Worm (Caenorhabditis elegans) whole organism, young adult: ENCODE measurements around the gene T19B10.2.
A peak's percentile ranks its signal among the peaks of the same experiment; 100 is the strongest.

Experiments used
- B0261.1 ChIP-seq: sonication (generic microtip); optimal IDR thresholded peaks from 2 replicates; lab custom pipeline; 2016; ENCODE audit warnings: mild to moderate bottlenecking, missing genetic modification characterization, moderate library complexity, missing compliant biosample characterization
- B0336.3 ChIP-seq: fragments of 200-800 bp; sonication (Bioruptor generic); IDR thresholded peaks from 2 replicates; pipeline ENCODE4 v1.3.6; 2022; ENCODE audit warnings: missing genetic modification characterization, missing compliant biosample characterization
- D2030.7 ChIP-seq: fragments of 200-800 bp; sonication (Bioruptor generic); IDR thresholded peaks from 2 replicates; pipeline ENCODE4 v1.3.6; 2022; ENCODE audit warnings: missing genetic modification reagents, missing genetic modification characterization, missing compliant biosample characterization
- F33H1.4 ChIP-seq: fragments of 200-800 bp; sonication (Bioruptor generic); IDR thresholded peaks from 2 replicates; pipeline ENCODE4 v1.3.6; 2022; ENCODE audit warnings: missing genetic modification reagents, missing genetic modification characterization, missing compliant biosample characterization
- F39B2.1 ChIP-seq: fragments of 200-800 bp; sonication (Bioruptor generic); IDR thresholded peaks from 2 replicates; pipeline ENCODE4 v1.3.6; 2022; ENCODE audit warnings: missing genetic modification reagents, missing genetic modification characterization, missing compliant biosample characterization
- F49E8.2 ChIP-seq: sonication (generic microtip); optimal IDR thresholded peaks from 3 replicates; lab custom pipeline; 2017; ENCODE audit warnings: missing genetic modification characterization, mild to moderate bottlenecking, missing compliant biosample characterization, antibody characterized with exemption, moderate library complexity; ENCODE audit not compliant: insufficient read depth
- Y53F4B.3 ChIP-seq: fragments of 200-800 bp; sonication (Bioruptor generic); IDR thresholded peaks from 2 replicates; pipeline ENCODE4 v1.3.6; 2022; ENCODE audit warnings: missing genetic modification reagents, missing genetic modification characterization, missing compliant biosample characterization
- Y53G8AR.9 ChIP-seq: fragments of 200-800 bp; sonication (Bioruptor generic); conservative IDR thresholded peaks from 2 replicates; pipeline ENCODE4 v1.3.6; 2022; ENCODE audit warnings: missing genetic modification reagents, missing genetic modification characterization, missing compliant biosample characterization
- Y95B8A.8 ChIP-seq: fragments of 200-800 bp; sonication (Bioruptor generic); IDR thresholded peaks from 2 replicates; pipeline ENCODE4 v1.3.6; 2022; ENCODE audit warnings: missing genetic modification reagents, missing genetic modification characterization, missing compliant biosample characterization
- attf-6 ChIP-seq: fragments of 200-800 bp; sonication (Bioruptor generic); IDR thresholded peaks from 2 replicates; pipeline ENCODE4 v1.3.6; 2022; ENCODE audit warnings: missing genetic modification reagents, missing genetic modification characterization, missing compliant biosample characterization
- ceh-100 ChIP-seq: fragments of 200-800 bp; sonication (Bioruptor generic); IDR thresholded peaks from 2 replicates; pipeline ENCODE4 v1.3.6; 2022; ENCODE audit warnings: missing genetic modification reagents, missing genetic modification characterization, missing compliant biosample characterization
- die-1 ChIP-seq: sonication (generic microtip); optimal IDR thresholded peaks from 2 replicates; lab custom pipeline; 2016; ENCODE audit warnings: missing genotype, mild to moderate bottlenecking, missing genetic modification characterization, missing compliant biosample characterization
- dox-1 ChIP-seq: fragments of 200-800 bp; sonication (Bioruptor generic); IDR thresholded peaks from 2 replicates; pipeline ENCODE4 v1.3.6; 2022; ENCODE audit warnings: missing genetic modification reagents, missing genetic modification characterization, missing compliant biosample characterization
- egl-44 ChIP-seq: fragments of 200-800 bp; sonication (Bioruptor generic); IDR thresholded peaks from 2 replicates; pipeline ENCODE4 v1.3.6; 2022; ENCODE audit warnings: missing genetic modification reagents, missing genetic modification characterization, missing compliant biosample characterization
- egrh-3 ChIP-seq: fragments of 200-800 bp; sonication (Bioruptor generic); IDR thresholded peaks from 2 replicates; pipeline ENCODE4 v1.3.6; 2022; ENCODE audit warnings: missing genetic modification reagents, missing genetic modification characterization, missing compliant biosample characterization
- ekl-4 ChIP-seq: fragments of 200-800 bp; sonication (Bioruptor generic); IDR thresholded peaks from 2 replicates; pipeline ENCODE4 v1.3.6; 2022; ENCODE audit warnings: missing genetic modification reagents, missing genetic modification characterization, missing compliant biosample characterization
- him-1 ChIP-seq: sonication (generic microtip); optimal IDR thresholded peaks from 2 replicates; lab custom pipeline; 2016; ENCODE audit warnings: missing genotype, missing genetic modification reagents, missing genetic modification characterization, missing compliant biosample characterization
- hmg-1.2 ChIP-seq: fragments of 200-800 bp; sonication (Bioruptor generic); IDR thresholded peaks from 2 replicates; pipeline ENCODE4 v1.3.6; 2022; ENCODE audit warnings: missing genetic modification reagents, missing genetic modification characterization, missing compliant biosample characterization
- hrde-1 ChIP-seq: sonication (generic microtip); optimal IDR thresholded peaks from 2 replicates; lab custom pipeline; 2016; ENCODE audit warnings: missing genetic modification characterization, mild to moderate bottlenecking, missing compliant biosample characterization, moderate library complexity, missing genotype, missing genetic modification reagents, borderline replicate concordance
- hsf-1 ChIP-seq: fragments of 200-800 bp; sonication (Bioruptor generic); IDR thresholded peaks from 2 replicates; pipeline ENCODE4 v1.3.6; 2022; ENCODE audit warnings: missing genetic modification reagents, missing genetic modification characterization, missing compliant biosample characterization
- lin-26 ChIP-seq: fragments of 200-800 bp; sonication (Bioruptor generic); IDR thresholded peaks from 2 replicates; pipeline ENCODE4 v1.3.6; 2022; ENCODE audit warnings: missing genetic modification reagents, missing genetic modification characterization, missing compliant biosample characterization
- lin-54 ChIP-seq: fragments of 200-800 bp; sonication (Bioruptor generic); optimal IDR thresholded peaks from 2 replicates; lab custom pipeline; 2018; ENCODE audit warnings: mild to moderate bottlenecking, missing genetic modification characterization, missing compliant biosample characterization
- lsl-1 ChIP-seq: fragments of 200-800 bp; sonication (Bioruptor generic); optimal IDR thresholded peaks from 2 replicates; lab custom pipeline; 2018; ENCODE audit warnings: mild to moderate bottlenecking, missing genetic modification characterization, moderate library complexity, missing compliant biosample characterization
- madf-6 ChIP-seq: fragments of 200-800 bp; sonication (Bioruptor generic); IDR thresholded peaks from 2 replicates; pipeline ENCODE4 v1.3.6; 2022; ENCODE audit warnings: missing genetic modification reagents, missing genetic modification characterization, missing compliant biosample characterization
- madf-8 ChIP-seq: fragments of 200-800 bp; sonication (Bioruptor generic); conservative IDR thresholded peaks from 2 replicates; pipeline ENCODE4 v1.3.6; 2022; ENCODE audit warnings: missing genetic modification reagents, missing genetic modification characterization, missing compliant biosample characterization
- mcd-1 ChIP-seq: fragments of 200-800 bp; sonication (Bioruptor generic); IDR thresholded peaks from 2 replicates; pipeline ENCODE4 v1.3.6; 2022; ENCODE audit warnings: missing genetic modification reagents, missing genetic modification characterization, missing compliant biosample characterization
- mes-4 ChIP-seq: sonication (generic microtip); optimal IDR thresholded peaks from 2 replicates; lab custom pipeline; 2016; ENCODE audit warnings: missing genotype, missing genetic modification characterization, missing compliant biosample characterization
- nfya-2 ChIP-seq: fragments of 200-800 bp; sonication (Bioruptor generic); IDR thresholded peaks from 2 replicates; pipeline ENCODE4 v1.3.6; 2022; ENCODE audit warnings: missing genetic modification reagents, missing genetic modification characterization, missing compliant biosample characterization
- pbrm-1 ChIP-seq: fragments of 200-800 bp; sonication (Bioruptor generic); IDR thresholded peaks from 2 replicates; pipeline ENCODE4 v1.3.6; 2022; ENCODE audit warnings: missing genetic modification reagents, missing genetic modification characterization, missing compliant biosample characterization
- rcor-1 ChIP-seq: fragments of 200-800 bp; sonication (Bioruptor generic); IDR thresholded peaks from 2 replicates; pipeline ENCODE4 v1.3.6; 2022; ENCODE audit warnings: missing genetic modification reagents, missing genetic modification characterization, missing compliant biosample characterization
- repo-1 ChIP-seq: sonication (generic microtip); optimal IDR thresholded peaks from 2 replicates; lab custom pipeline; 2017; ENCODE audit warnings: mild to moderate bottlenecking, missing genetic modification characterization, missing compliant biosample characterization
- snpc-1.1 ChIP-seq: sonication (generic microtip); optimal IDR thresholded peaks from 2 replicates; lab custom pipeline; 2017; ENCODE audit warnings: missing genetic modification characterization, mild to moderate bottlenecking, missing compliant biosample characterization, antibody characterized with exemption, moderate library complexity, missing genotype, missing genetic modification reagents; ENCODE audit not compliant: insufficient read depth
- snpc-1.3 ChIP-seq: sonication (generic microtip); optimal IDR thresholded peaks from 2 replicates; lab custom pipeline; 2017; ENCODE audit warnings: missing genetic modification characterization, mild to moderate bottlenecking, missing compliant biosample characterization, antibody characterized with exemption, moderate library complexity, missing genotype, missing genetic modification reagents; ENCODE audit not compliant: insufficient read depth
- snpc-3.4 ChIP-seq: sonication (generic microtip); optimal IDR thresholded peaks from 2 replicates; lab custom pipeline; 2017; ENCODE audit warnings: missing genetic modification characterization, mild to moderate bottlenecking, missing compliant biosample characterization, antibody characterized with exemption, moderate library complexity, missing genotype, missing genetic modification reagents
- snpc-4 ChIP-seq, 5 experiments: fragments of 150-350 bp in 1 of 5; sonication (generic microtip) in 4 of 5; optimal IDR thresholded peaks; 2 replicates each; lab custom pipeline; 2014 to 2018; ENCODE audit warnings: missing genetic modification characterization in 5 of 5, missing biosample characterization in 3 of 5, antibody characterized with exemption in 2 of 5, mild to moderate bottlenecking in 2 of 5, missing compliant biosample characterization in 2 of 5, missing genotype in 2 of 5, moderate library complexity in 2 of 5, missing genetic modification reagents in 1 of 5
- tbp1 ChIP-seq: fragments of 200-800 bp; sonication (Bioruptor generic); optimal IDR thresholded peaks from 2 replicates; lab custom pipeline; 2018; ENCODE audit warnings: mild to moderate bottlenecking, missing genetic modification characterization, missing compliant biosample characterization
- tlf-1 ChIP-seq: fragments of 200-800 bp; sonication (Bioruptor generic); optimal IDR thresholded peaks from 2 replicates; lab custom pipeline; 2018; ENCODE audit warnings: mild to moderate bottlenecking, missing genetic modification characterization, missing compliant biosample characterization
- unc-130 ChIP-seq: sonication (generic microtip); optimal IDR thresholded peaks from 2 replicates; lab custom pipeline; 2016; ENCODE audit warnings: missing genetic modification reagents, missing genetic modification characterization, missing compliant biosample characterization
- xnd-1 ChIP-seq: sonication (generic microtip); optimal IDR thresholded peaks from 2 replicates; lab custom pipeline; 2016; ENCODE audit warnings: missing genotype, missing genetic modification reagents, missing genetic modification characterization, missing compliant biosample characterization
- ztf-18 ChIP-seq: sonication (generic microtip); optimal IDR thresholded peaks from 2 replicates; lab custom pipeline; 2016; ENCODE audit warnings: missing genotype, mild to moderate bottlenecking, missing genetic modification characterization, missing compliant biosample characterization

Gene T19B10.2

ce11 chrV:11174663-11175062, 46.4 kb upstream of the T19B10.2 start (continued):
- TF ChIP-seq pbrm-1 (GFP tag; lab: Robert Waterston, UW) (peak; percentile 51; the same call in 1 of the 2 replicates), nfya-2 (GFP tag; lab: Robert Waterston, UW) (no peak)

- TF ChIP-seq rcor-1 (GFP tag; lab: Robert Waterston, UW): peak; percentile 91
- peak; percentile 92 for TF ChIP-seq dox-1
- peak; percentile 22 for TF ChIP-seq mes-4
- TF ChIP-seq D2030.7: peak; percentile 93
- peak; percentile 88 for TF ChIP-seq hmg-1.2 (GFP tag; lab: Robert Waterston, UW)
- peak; percentile 98 for TF ChIP-seq lin-26 (GFP tag; lab: Robert Waterston, UW)
- TF ChIP-seq F39B2.1 (GFP tag; lab: Robert Waterston, UW): peak; percentile 86; the same call in 1 of the 2 replicates
- peak; percentile 44; the same call in 1 of the 2 replicates for TF ChIP-seq ceh-100 (GFP tag; lab: Robert Waterston, UW)
- TF ChIP-seq hrde-1 (tag; lab: Kevin White, UChicago): peak; percentile 67
- peak; percentile 65 for TF ChIP-seq mcd-1 (GFP tag; lab: Robert Waterston, UW)
- TF ChIP-seq ztf-18: peak; percentile 16
- peak; percentile 90 for TF ChIP-seq madf-6 (GFP tag; lab: Robert Waterston, UW)
- TF ChIP-seq him-1 (tag; lab: Kevin White, UChicago): peak; percentile 81
- TF ChIP-seq hsf-1 (GFP tag; lab: Robert Waterston, UW): 0 out of 2 replicates have a peak, but pooled peaks have one; percentile 46
- TF ChIP-seq lsl-1 (GFP tag; lab: Kevin White, UChicago): peak; percentile 64
- TF ChIP-seq attf-6 (GFP tag; lab: Robert Waterston, UW): peak; percentile 90
- peak; percentile 73 for TF ChIP-seq F49E8.2 (tag; lab: Kevin White, UChicago)
- 0 out of 2 replicates have a peak, but pooled peaks have one; percentile 53 for TF ChIP-seq nfya-2 (GFP tag; lab: Robert Waterston, UW)
- peak; percentile 43 for TF ChIP-seq F33H1.4
- TF ChIP-seq ekl-4: peak; percentile 85; the same call in 1 of the 2 replicates
- TF ChIP-seq madf-8 (GFP tag; lab: Robert Waterston, UW): peak; percentile 54; the same call in 1 of the 2 replicates
- 0 out of 2 replicates have a peak, but pooled peaks have one; percentile 15 for TF ChIP-seq egrh-3 (GFP tag; lab: Robert Waterston, UW)
- peak; percentile 21 for TF ChIP-seq die-1 (tag; lab: Kevin White, UChicago)
- 0 out of 2 replicates have a peak, but pooled peaks have one; percentile 21 for TF ChIP-seq Y53F4B.3 (GFP tag; lab: Robert Waterston, UW)
- peak; percentile 26 for TF ChIP-seq B0261.1
- peak; percentile 96 for TF ChIP-seq snpc-1.1 (tag; lab: Kevin White, UChicago)
- 0 out of 2 replicates have a peak, but pooled peaks have one; percentile 44 for TF ChIP-seq Y95B8A.8 (GFP tag; lab: Robert Waterston, UW)
- TF ChIP-seq unc-130: peak; percentile 0
- TF ChIP-seq egl-44 (GFP tag; lab: Robert Waterston, UW): 0 out of 2 replicates have a peak, but pooled peaks have one; percentile 38
- peak; percentile 78 for TF ChIP-seq tbp1 (GFP tag; lab: Kevin White, UChicago)
- TF ChIP-seq xnd-1 (tag; lab: Kevin White, UChicago): peak; percentile 12
- TF ChIP-seq B0336.3 (GFP tag; lab: Robert Waterston, UW): peak; percentile 67; the same call in 1 of the 2 replicates
- TF ChIP-seq snpc-1.3 (tag; lab: Kevin White, UChicago): peak; percentile 87
- peak; percentile 8 for TF ChIP-seq repo-1
- TF ChIP-seq snpc-4 (GFP tag; optimal IDR thresholded peaks at IDR 0.05; lab: Kevin White, UChicago): peak; percentile 95
- peak; percentile 94 to 99 (median 98) for TF ChIP-seq snpc-4 (tag; optimal IDR thresholded peaks at IDR 0.05; lab: Kevin White, UChicago)
- peak; percentile 94 for TF ChIP-seq snpc-3.4 (tag; lab: Kevin White, UChicago)
- TF ChIP-seq Y53G8AR.9: 0 out of 2 replicates have a peak, but pooled peaks have one; percentile 81
- TF ChIP-seq tlf-1 (GFP tag; lab: Kevin White, UChicago): peak; percentile 6
- TF ChIP-seq lin-54 (GFP tag; lab: Kevin White, UChicago): peak; percentile 56
- peak; percentile 96 for TF ChIP-seq pbrm-1 (GFP tag; lab: Robert Waterston, UW)
These were observed 45.7 kb upstream of the T19B10.2 start for ce11 chrV:11175336-11175938.
